Worm (Caenorhabditis elegans) whole organism, L3 larva: ENCODE results near the gene C04B4.2.

Experiments used
- ceh-16 ChIP-seq: sonication (generic microtip); optimal IDR thresholded peaks from 2 replicates; lab custom pipeline; 2017; ENCODE audit warnings: missing biosample characterization, missing genetic modification characterization
- daf-12 ChIP-seq: fragments of 150-350 bp; optimal IDR thresholded peaks from 2 replicates; lab custom pipeline; 2014; ENCODE audit warnings: missing biosample characterization, missing genetic modification reagents, missing genetic modification characterization
- egl-5 ChIP-seq: fragments of 150-350 bp; optimal IDR thresholded peaks from 2 replicates; lab custom pipeline; 2017; ENCODE audit warnings: missing biosample characterization, missing genetic modification reagents, missing genetic modification characterization, inconsistent platforms
- fos-1 ChIP-seq: fragments of 150-350 bp; optimal IDR thresholded peaks from 2 replicates; lab custom pipeline; 2014; ENCODE audit warnings: missing biosample characterization, missing genetic modification characterization
- hmg-11 ChIP-seq: sonication (generic microtip); optimal IDR thresholded peaks from 2 replicates; lab custom pipeline; 2016; ENCODE audit warnings: missing genetic modification characterization, missing compliant biosample characterization
- mml-1 ChIP-seq: fragments of 150-350 bp; sonication (generic microtip); optimal IDR thresholded peaks from 3 replicates; lab custom pipeline; 2014; ENCODE audit warnings: missing biosample characterization, missing genetic modification characterization
- nhr-76 ChIP-seq: fragments of 150-350 bp; sonication (generic microtip); optimal IDR thresholded peaks from 5 replicates; lab custom pipeline; 2014; ENCODE audit warnings: missing biosample characterization, missing genetic modification characterization
- unc-62 ChIP-seq: fragments of 150-350 bp; sonication (generic microtip); optimal IDR thresholded peaks from 4 replicates; lab custom pipeline; 2014; ENCODE audit warnings: missing biosample characterization, missing genetic modification reagents, missing genetic modification characterization
- zag-1 ChIP-seq: fragments of 150-350 bp; optimal IDR thresholded peaks from 2 replicates; lab custom pipeline; 2014; ENCODE audit warnings: missing biosample characterization, missing genetic modification characterization

C04B4.2 gene

DNA sequence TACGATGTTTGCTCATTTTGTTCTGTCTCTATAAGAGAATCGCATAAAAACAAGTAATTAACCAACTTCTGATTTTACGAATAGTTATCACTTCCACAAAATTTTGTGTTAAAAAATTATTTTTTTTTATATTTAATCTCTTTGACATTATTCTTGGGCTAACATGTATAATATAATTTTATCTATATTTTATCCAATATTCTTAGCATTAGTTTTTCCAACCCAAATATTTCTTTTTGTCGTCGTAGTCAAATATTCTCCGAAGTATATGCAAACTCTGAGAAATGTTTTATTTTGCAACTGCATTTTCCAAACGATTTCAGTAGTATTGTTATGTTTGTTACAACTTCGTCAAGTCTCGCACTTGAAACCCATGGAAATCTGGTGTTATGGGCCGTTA, 50.4 kb downstream of the C04B4.2 start, which contains the start of gene srd-47:
Gene srd-47 (plus strand): TSS at position 164 of the 400 bp plus-strand sequence.
- TF ChIP-seq zag-1 (no peak), mml-1 (tag; lab: Kevin White, UChicago) (no peak), egl-5 (no peak), nhr-76 (tag; lab: Kevin White, UChicago) (no peak), fos-1 (tag; lab: Kevin White, UChicago) (no peak), hmg-11 (no peak), unc-62 (GFP tag; lab: Kevin White, UChicago) (no peak), ceh-16 (tag; lab: Kevin White, UChicago) (no peak), daf-12 (tag; lab: Kevin White, UChicago) (no peak)
